Worm (Caenorhabditis elegans) whole organism, L3 larva: ENCODE measurements around the gene T15B12.1.

ENCODE experiments used
- R02D3.7 ChIP-seq: fragments of 150-350 bp; optimal IDR thresholded peaks from 2 replicates; lab custom pipeline; 2014; ENCODE audit warnings: missing biosample characterization, missing genetic modification characterization
- ceh-16 ChIP-seq: sonication (generic microtip); optimal IDR thresholded peaks from 2 replicates; lab custom pipeline; 2017; ENCODE audit warnings: missing biosample characterization, missing genetic modification characterization
- ceh-28 ChIP-seq: fragments of 150-350 bp; optimal IDR thresholded peaks from 2 replicates; lab custom pipeline; 2014; ENCODE audit warnings: missing biosample characterization, missing genetic modification reagents, missing genetic modification characterization
- ceh-9 ChIP-seq: sonication (generic microtip); optimal IDR thresholded peaks from 2 replicates; lab custom pipeline; 2018; ENCODE audit warnings: missing biosample characterization, missing genetic modification characterization
- egl-27 ChIP-seq: sonication (generic microtip); optimal IDR thresholded peaks from 4 replicates; lab custom pipeline; 2017; ENCODE audit warnings: missing biosample characterization, missing genetic modification reagents, missing genetic modification characterization
- elt-1 ChIP-seq: fragments of 150-350 bp; optimal IDR thresholded peaks from 2 replicates; lab custom pipeline; 2014; ENCODE audit warnings: missing biosample characterization, missing genetic modification characterization
- elt-2 ChIP-seq: sonication (generic microtip); optimal IDR thresholded peaks from 2 replicates; lab custom pipeline; 2016; ENCODE audit warnings: missing genetic modification reagents, mild to moderate bottlenecking, missing genetic modification characterization, missing compliant biosample characterization
- elt-3 ChIP-seq, 3 experiments: fragments of 150-350 bp in 1 of 3; sonication (generic microtip) in 2 of 3; optimal IDR thresholded peaks; 2 replicates in 2 of 3; 4 replicates in 1 of 3; lab custom pipeline; 2014 to 2017; ENCODE audit warnings: missing biosample characterization in 3 of 3, missing genetic modification characterization in 3 of 3
- fkh-2 ChIP-seq: fragments of 150-350 bp; optimal IDR thresholded peaks from 2 replicates; lab custom pipeline; 2014; ENCODE audit warnings: missing biosample characterization, missing genetic modification reagents, missing genetic modification characterization
- jun-1 ChIP-seq: fragments of 150-350 bp; optimal IDR thresholded peaks from 2 replicates; lab custom pipeline; 2014; ENCODE audit warnings: missing biosample characterization, missing genetic modification reagents, missing genetic modification characterization
- lin-15B ChIP-seq: fragments of 150-350 bp; optimal IDR thresholded peaks from 2 replicates; lab custom pipeline; 2014; ENCODE audit warnings: missing biosample characterization, missing genetic modification characterization
- mml-1 ChIP-seq: fragments of 150-350 bp; sonication (generic microtip); optimal IDR thresholded peaks from 3 replicates; lab custom pipeline; 2014; ENCODE audit warnings: missing biosample characterization, missing genetic modification characterization
- nhr-11 ChIP-seq: fragments of 150-350 bp; optimal IDR thresholded peaks from 2 replicates; lab custom pipeline; 2014; ENCODE audit warnings: missing biosample characterization, missing genetic modification characterization
- nhr-237 ChIP-seq: fragments of 150-350 bp; optimal IDR thresholded peaks from 2 replicates; lab custom pipeline; 2014; ENCODE audit warnings: missing biosample characterization, missing genetic modification characterization
- nhr-25 ChIP-seq: sonication (generic microtip); optimal IDR thresholded peaks from 2 replicates; lab custom pipeline; 2017; ENCODE audit warnings: missing biosample characterization, missing genetic modification characterization
- nhr-43 ChIP-seq: sonication (generic microtip); optimal IDR thresholded peaks from 2 replicates; lab custom pipeline; 2016; ENCODE audit warnings: mild to moderate bottlenecking, missing genetic modification characterization, missing compliant biosample characterization; ENCODE audit not compliant: poor library complexity, severe bottlenecking
- nhr-67 ChIP-seq: fragments of 150-350 bp; optimal IDR thresholded peaks from 2 replicates; lab custom pipeline; 2014; ENCODE audit warnings: missing biosample characterization, missing genetic modification characterization
- nhr-76 ChIP-seq: fragments of 150-350 bp; sonication (generic microtip); optimal IDR thresholded peaks from 5 replicates; lab custom pipeline; 2014; ENCODE audit warnings: missing biosample characterization, missing genetic modification characterization
- nhr-77 ChIP-seq: fragments of 150-350 bp; optimal IDR thresholded peaks from 2 replicates; lab custom pipeline; 2014; ENCODE audit warnings: missing biosample characterization, missing genetic modification characterization
- pha-4 ChIP-seq: fragments of 150-350 bp; optimal IDR thresholded peaks from 2 replicates; lab custom pipeline; 2014; ENCODE audit warnings: missing biosample characterization, missing genetic modification reagents, missing genetic modification characterization
- pqm-1 ChIP-seq: fragments of 150-350 bp; optimal IDR thresholded peaks from 2 replicates; lab custom pipeline; 2017; ENCODE audit warnings: missing biosample characterization, missing genetic modification characterization, inconsistent platforms
- sea-2 ChIP-seq: fragments of 150-350 bp; sonication (generic microtip); optimal IDR thresholded peaks from 4 replicates; lab custom pipeline; 2014; ENCODE audit warnings: missing biosample characterization, missing genetic modification reagents, missing genetic modification characterization
- skn-1 ChIP-seq: fragments of 150-350 bp; optimal IDR thresholded peaks from 2 replicates; lab custom pipeline; 2014; ENCODE audit warnings: missing biosample characterization, missing genetic modification characterization
- snpc-4 ChIP-seq: fragments of 150-350 bp; optimal IDR thresholded peaks from 2 replicates; lab custom pipeline; 2014; ENCODE audit warnings: missing biosample characterization, missing genetic modification characterization
- tbx-2 ChIP-seq: sonication (generic microtip); optimal IDR thresholded peaks from 2 replicates; lab custom pipeline; 2016; ENCODE audit warnings: mild to moderate bottlenecking, missing genetic modification characterization, missing compliant biosample characterization
- unc-39 ChIP-seq: sonication (generic microtip); optimal IDR thresholded peaks from 4 replicates; lab custom pipeline; 2017; ENCODE audit warnings: missing biosample characterization, missing genetic modification characterization
- unc-62 ChIP-seq: fragments of 150-350 bp; sonication (generic microtip); optimal IDR thresholded peaks from 4 replicates; lab custom pipeline; 2014; ENCODE audit warnings: missing biosample characterization, missing genetic modification reagents, missing genetic modification characterization
- zag-1 ChIP-seq: fragments of 150-350 bp; optimal IDR thresholded peaks from 2 replicates; lab custom pipeline; 2014; ENCODE audit warnings: missing biosample characterization, missing genetic modification characterization
- ztf-4 ChIP-seq: fragments of 150-350 bp; optimal IDR thresholded peaks from 2 replicates; lab custom pipeline; 2014; ENCODE audit warnings: missing biosample characterization, missing genetic modification characterization

Gene T15B12.1

ce11 chrIII:5343555-5343954, 55.6 kb downstream of the T15B12.1 start:
- no peak for TF ChIP-seq sea-2
- TF ChIP-seq ztf-4 (tag; lab: Kevin White, UChicago): no peak
- no peak for TF ChIP-seq nhr-25 (tag; lab: Kevin White, UChicago)
- no peak for TF ChIP-seq nhr-76
- no peak for TF ChIP-seq nhr-43 (tag; lab: Kevin White, UChicago)
- no peak for TF ChIP-seq snpc-4 (tag; lab: Kevin White, UChicago)
- TF ChIP-seq tbx-2: no peak
- TF ChIP-seq elt-2: no peak
- no peak for TF ChIP-seq egl-27
- no peak for TF ChIP-seq zag-1 (tag; lab: Kevin White, UChicago)
- TF ChIP-seq ceh-28: no peak

- TF ChIP-seq jun-1 (tag; lab: Kevin White, UChicago) (no peak), ceh-9 (no peak), unc-39 (tag; lab: Kevin White, UChicago) (no peak), nhr-77 (no peak), nhr-76 (no peak), ceh-16 (tag; lab: Kevin White, UChicago) (no peak), nhr-25 (tag; lab: Kevin White, UChicago) (no peak), nhr-67 (tag; lab: Kevin White, UChicago) (no peak), lin-15B (tag; lab: Kevin White, UChicago) (no peak), elt-3 (tag; optimal IDR thresholded peaks at IDR 0.05; lab: Kevin White, UChicago) (no peak), skn-1 (tag; lab: Kevin White, UChicago) (no peak), tbx-2 (no peak), egl-27 (no peak), nhr-11 (tag; lab: Kevin White, UChicago) (no peak), elt-2 (no peak), pqm-1 (tag; lab: Kevin White, UChicago) (no peak), mml-1 (tag; lab: Kevin White, UChicago) (no peak)
Observed at ce11 chrIII:5344561-5344960, 56.6 kb downstream of the T15B12.1 start.

- TF ChIP-seq pha-4 (no peak), R02D3.7 (tag; lab: Kevin White, UChicago) (no peak), ceh-9 (no peak), unc-62 (no peak), pqm-1 (tag; lab: Kevin White, UChicago) (no peak), elt-1 (tag; lab: Kevin White, UChicago) (no peak), nhr-43 (tag; lab: Kevin White, UChicago) (no peak), elt-3 (tag; optimal IDR thresholded peaks at IDR 0.05; lab: Kevin White, UChicago) (no peak), nhr-237 (tag; lab: Kevin White, UChicago) (no peak), fkh-2 (tag; lab: Kevin White, UChicago) (no peak)
Observed at ce11 chrIII:5346017-5346416, 58.0 kb downstream of the T15B12.1 start, which contains the start of gene glrx-21. Gene glrx-21 (minus strand): TSS chrIII:5346117.
